Worm (Caenorhabditis elegans) whole organism, young adult: Measurements from ENCODE around the gene K07E3.1.
A peak's percentile ranks its signal among the peaks of the same experiment; 100 is the strongest.

Experiments
- B0019.2 ChIP-seq: fragments of 200-800 bp; sonication (Bioruptor generic); conservative IDR thresholded peaks from 2 replicates; pipeline ENCODE4 v1.3.6; 2022; ENCODE audit warnings: missing genetic modification reagents, missing genetic modification characterization, missing compliant biosample characterization
- B0035.1 ChIP-seq: sonication (generic microtip); optimal IDR thresholded peaks from 2 replicates; lab custom pipeline; 2016; ENCODE audit warnings: missing genetic modification characterization, mild to moderate bottlenecking, missing compliant biosample characterization, missing genotype, missing genetic modification reagents
- B0336.3 ChIP-seq: fragments of 200-800 bp; sonication (Bioruptor generic); IDR thresholded peaks from 2 replicates; pipeline ENCODE4 v1.3.6; 2022; ENCODE audit warnings: missing genetic modification characterization, missing compliant biosample characterization
- C17E4.6 ChIP-seq: fragments of 200-800 bp; sonication (Bioruptor generic); IDR thresholded peaks from 2 replicates; pipeline ENCODE4 v1.3.6; 2022; ENCODE audit warnings: missing genetic modification reagents, missing genetic modification characterization, missing compliant biosample characterization
- F23B12.7 ChIP-seq: sonication (generic microtip); optimal IDR thresholded peaks from 2 replicates; lab custom pipeline; 2017; ENCODE audit warnings: missing genetic modification characterization, mild to moderate bottlenecking, missing compliant biosample characterization, antibody characterized with exemption, moderate library complexity; ENCODE audit not compliant: insufficient read depth
- F37B4.10 ChIP-seq: fragments of 200-800 bp; sonication (Bioruptor generic); IDR thresholded peaks from 2 replicates; pipeline ENCODE4 v1.3.6; 2022; ENCODE audit warnings: missing genetic modification characterization, missing compliant biosample characterization
- K12H6.12 ChIP-seq: fragments of 200-800 bp; sonication (Bioruptor generic); optimal IDR thresholded peaks from 2 replicates; lab custom pipeline; 2018; ENCODE audit warnings: mild to moderate bottlenecking, missing genetic modification characterization, missing compliant biosample characterization
- T26A5.8 ChIP-seq: sonication (generic microtip); optimal IDR thresholded peaks from 2 replicates; lab custom pipeline; 2016; ENCODE audit warnings: missing genetic modification characterization, missing compliant biosample characterization
- Y67H2A.10 ChIP-seq: fragments of 200-800 bp; sonication (Bioruptor generic); conservative IDR thresholded peaks from 2 replicates; pipeline ENCODE4 v1.3.6; 2022; ENCODE audit warnings: missing genetic modification reagents, missing genetic modification characterization, missing compliant biosample characterization
- Y95B8A.8 ChIP-seq: fragments of 200-800 bp; sonication (Bioruptor generic); IDR thresholded peaks from 2 replicates; pipeline ENCODE4 v1.3.6; 2022; ENCODE audit warnings: missing genetic modification reagents, missing genetic modification characterization, missing compliant biosample characterization
- ZK185.1 ChIP-seq: sonication (generic microtip); optimal IDR thresholded peaks from 2 replicates; lab custom pipeline; 2016; ENCODE audit warnings: mild to moderate bottlenecking, missing genetic modification characterization, missing compliant biosample characterization; ENCODE audit not compliant: poor library complexity, severe bottlenecking
- akir-1 ChIP-seq: fragments of 200-800 bp; sonication (Bioruptor generic); optimal IDR thresholded peaks from 2 replicates; lab custom pipeline; 2018; ENCODE audit warnings: mild to moderate bottlenecking, missing genetic modification characterization, moderate library complexity, missing compliant biosample characterization
- ama-1 ChIP-seq, 3 experiments: fragments of 150-350 bp in 1 of 3; sonication (generic microtip) in 2 of 3; optimal IDR thresholded peaks; 2 replicates each; lab custom pipeline; 2014 to 2018; ENCODE audit warnings: missing biosample characterization in 2 of 3, missing genetic modification characterization in 2 of 3, missing genetic modification reagents in 2 of 3
- aptf-2 ChIP-seq: fragments of 200-800 bp; sonication (Bioruptor generic); conservative IDR thresholded peaks from 2 replicates; pipeline ENCODE4 v1.3.6; 2022; ENCODE audit warnings: missing genetic modification reagents, missing genetic modification characterization, missing compliant biosample characterization
- attf-5 ChIP-seq: fragments of 200-800 bp; sonication (Bioruptor generic); optimal IDR thresholded peaks from 2 replicates; lab custom pipeline; 2018; ENCODE audit warnings: mild to moderate bottlenecking, missing genetic modification characterization, missing compliant biosample characterization
- bed-1 ChIP-seq: fragments of 200-800 bp; sonication (Bioruptor generic); IDR thresholded peaks from 2 replicates; pipeline ENCODE4 v1.3.6; 2022; ENCODE audit warnings: missing genetic modification reagents, missing genetic modification characterization, missing compliant biosample characterization
- ccch-3 ChIP-seq: fragments of 200-800 bp; sonication (Bioruptor generic); optimal IDR thresholded peaks from 2 replicates; lab custom pipeline; 2018; ENCODE audit warnings: mild to moderate bottlenecking, missing genetic modification characterization, missing compliant biosample characterization
- ceh-27 ChIP-seq: fragments of 200-800 bp; sonication (Bioruptor generic); optimal IDR thresholded peaks from 2 replicates; lab custom pipeline; 2018; ENCODE audit warnings: mild to moderate bottlenecking, missing genetic modification characterization, moderate library complexity, missing compliant biosample characterization
- ceh-40 ChIP-seq: fragments of 200-800 bp; sonication (Bioruptor generic); IDR thresholded peaks from 2 replicates; pipeline ENCODE4 v1.3.6; 2022; ENCODE audit warnings: missing genetic modification characterization, missing compliant biosample characterization
- ceh-91 ChIP-seq: fragments of 200-800 bp; sonication (Bioruptor generic); IDR thresholded peaks from 2 replicates; pipeline ENCODE4 v1.3.6; 2022; ENCODE audit warnings: missing genetic modification reagents, missing genetic modification characterization, missing compliant biosample characterization
- die-1 ChIP-seq: sonication (generic microtip); optimal IDR thresholded peaks from 2 replicates; lab custom pipeline; 2016; ENCODE audit warnings: missing genotype, mild to moderate bottlenecking, missing genetic modification characterization, missing compliant biosample characterization
- dox-1 ChIP-seq: fragments of 200-800 bp; sonication (Bioruptor generic); IDR thresholded peaks from 2 replicates; pipeline ENCODE4 v1.3.6; 2022; ENCODE audit warnings: missing genetic modification reagents, missing genetic modification characterization, missing compliant biosample characterization
- ekl-4 ChIP-seq: fragments of 200-800 bp; sonication (Bioruptor generic); IDR thresholded peaks from 2 replicates; pipeline ENCODE4 v1.3.6; 2022; ENCODE audit warnings: missing genetic modification reagents, missing genetic modification characterization, missing compliant biosample characterization
- gei-17 ChIP-seq: fragments of 200-800 bp; sonication (Bioruptor generic); optimal IDR thresholded peaks from 2 replicates; lab custom pipeline; 2018; ENCODE audit warnings: mild to moderate bottlenecking, missing genetic modification characterization, missing compliant biosample characterization
- hlh-12 ChIP-seq: sonication (generic microtip); optimal IDR thresholded peaks from 2 replicates; lab custom pipeline; 2016; ENCODE audit warnings: missing genetic modification characterization, missing compliant biosample characterization
- lag-1 ChIP-seq: fragments of 200-800 bp; sonication (Bioruptor generic); IDR thresholded peaks from 2 replicates; pipeline ENCODE4 v1.3.6; 2022; ENCODE audit warnings: missing genetic modification reagents, missing genetic modification characterization, missing compliant biosample characterization
- lin-35 ChIP-seq, 3 experiments: fragments of 150-350 bp in 2 of 3; sonication (generic microtip) in 1 of 3; optimal IDR thresholded peaks; 2 replicates each; lab custom pipeline; 2014 to 2018; ENCODE audit warnings: missing biosample characterization in 3 of 3, missing genetic modification characterization in 3 of 3, missing genetic modification reagents in 3 of 3
- lin-40 ChIP-seq: sonication (generic microtip); optimal IDR thresholded peaks from 2 replicates; lab custom pipeline; 2016; ENCODE audit warnings: missing genetic modification characterization, mild to moderate bottlenecking, missing compliant biosample characterization, missing genotype, missing genetic modification reagents
- lin-54 ChIP-seq: fragments of 200-800 bp; sonication (Bioruptor generic); optimal IDR thresholded peaks from 2 replicates; lab custom pipeline; 2018; ENCODE audit warnings: mild to moderate bottlenecking, missing genetic modification characterization, missing compliant biosample characterization
- lir-1 ChIP-seq: fragments of 200-800 bp; sonication (Bioruptor generic); conservative IDR thresholded peaks from 2 replicates; pipeline ENCODE4 v1.3.6; 2022; ENCODE audit warnings: missing genetic modification reagents, missing genetic modification characterization, missing compliant biosample characterization
- madf-8 ChIP-seq: fragments of 200-800 bp; sonication (Bioruptor generic); conservative IDR thresholded peaks from 2 replicates; pipeline ENCODE4 v1.3.6; 2022; ENCODE audit warnings: missing genetic modification reagents, missing genetic modification characterization, missing compliant biosample characterization
- mcd-1 ChIP-seq: fragments of 200-800 bp; sonication (Bioruptor generic); IDR thresholded peaks from 2 replicates; pipeline ENCODE4 v1.3.6; 2022; ENCODE audit warnings: missing genetic modification reagents, missing genetic modification characterization, missing compliant biosample characterization
- mxl-1 ChIP-seq: sonication (generic microtip); optimal IDR thresholded peaks from 2 replicates; lab custom pipeline; 2016; ENCODE audit warnings: missing genetic modification characterization, missing compliant biosample characterization
- nfya-1 ChIP-seq: sonication (generic microtip); optimal IDR thresholded peaks from 2 replicates; lab custom pipeline; 2017; ENCODE audit warnings: antibody characterized with exemption, missing compliant biosample characterization, missing genetic modification characterization, borderline replicate concordance; ENCODE audit not compliant: insufficient read depth
- nhr-120 ChIP-seq: fragments of 200-800 bp; sonication (Bioruptor generic); IDR thresholded peaks from 2 replicates; pipeline ENCODE4 v1.3.6; 2022; ENCODE audit warnings: missing genetic modification characterization, missing compliant biosample characterization
- nhr-90 ChIP-seq: sonication (generic microtip); optimal IDR thresholded peaks from 2 replicates; lab custom pipeline; 2016; ENCODE audit warnings: missing genotype, mild to moderate bottlenecking, missing genetic modification characterization, missing compliant biosample characterization
- pbrm-1 ChIP-seq: fragments of 200-800 bp; sonication (Bioruptor generic); IDR thresholded peaks from 2 replicates; pipeline ENCODE4 v1.3.6; 2022; ENCODE audit warnings: missing genetic modification reagents, missing genetic modification characterization, missing compliant biosample characterization
- pha-4 ChIP-seq: fragments of 150-350 bp; sonication (generic microtip); optimal IDR thresholded peaks from 2 replicates; lab custom pipeline; 2014; ENCODE audit warnings: missing biosample characterization, missing genetic modification reagents, missing genetic modification characterization
- rec-8 ChIP-seq, 2 experiments: sonication (generic microtip); optimal IDR thresholded peaks; 2 replicates each; lab custom pipeline; 2016; ENCODE audit warnings: mild to moderate bottlenecking in 2 of 2, missing genetic modification characterization in 2 of 2, missing genetic modification reagents in 2 of 2, missing genotype in 2 of 2, missing biosample characterization in 1 of 2, missing compliant biosample characterization in 1 of 2, moderate library complexity in 1 of 2
- repo-1 ChIP-seq: sonication (generic microtip); optimal IDR thresholded peaks from 2 replicates; lab custom pipeline; 2017; ENCODE audit warnings: mild to moderate bottlenecking, missing genetic modification characterization, missing compliant biosample characterization
- rpc-1 ChIP-seq, 2 experiments: fragments of 150-350 bp in 1 of 2; sonication (generic microtip) in 1 of 2; optimal IDR thresholded peaks; 2 replicates each; lab custom pipeline; 2014 to 2018; ENCODE audit warnings: missing biosample characterization in 1 of 2, missing genetic modification characterization in 1 of 2, missing genetic modification reagents in 1 of 2, missing genotype in 1 of 2
- sea-2 ChIP-seq: fragments of 200-800 bp; sonication (Bioruptor generic); IDR thresholded peaks from 2 replicates; pipeline ENCODE4 v1.3.6; 2022; ENCODE audit warnings: missing genetic modification characterization, missing compliant biosample characterization
- snpc-4 ChIP-seq, 5 experiments: fragments of 150-350 bp in 1 of 5; sonication (generic microtip) in 4 of 5; optimal IDR thresholded peaks; 2 replicates each; lab custom pipeline; 2014 to 2018; ENCODE audit warnings: missing genetic modification characterization in 5 of 5, missing biosample characterization in 3 of 5, antibody characterized with exemption in 2 of 5, mild to moderate bottlenecking in 2 of 5, missing compliant biosample characterization in 2 of 5, missing genotype in 2 of 5, moderate library complexity in 2 of 5, missing genetic modification reagents in 1 of 5
- tbx-9 ChIP-seq: sonication (generic microtip); optimal IDR thresholded peaks from 2 replicates; lab custom pipeline; 2016; ENCODE audit warnings: borderline replicate concordance, missing genetic modification characterization, inconsistent platforms, missing compliant biosample characterization
- tlf-1 ChIP-seq: fragments of 200-800 bp; sonication (Bioruptor generic); optimal IDR thresholded peaks from 2 replicates; lab custom pipeline; 2018; ENCODE audit warnings: mild to moderate bottlenecking, missing genetic modification characterization, missing compliant biosample characterization
- ztf-18 ChIP-seq: sonication (generic microtip); optimal IDR thresholded peaks from 2 replicates; lab custom pipeline; 2016; ENCODE audit warnings: missing genotype, mild to moderate bottlenecking, missing genetic modification characterization, missing compliant biosample characterization
- ztf-26 ChIP-seq: sonication (generic microtip); optimal IDR thresholded peaks from 2 replicates; lab custom pipeline; 2017; ENCODE audit warnings: missing genetic modification characterization, missing compliant biosample characterization
- ztf-28 ChIP-seq: fragments of 200-800 bp; sonication (Bioruptor generic); IDR thresholded peaks from 2 replicates; pipeline ENCODE4 v1.3.6; 2022; ENCODE audit warnings: missing genetic modification reagents, missing genetic modification characterization, missing compliant biosample characterization

Gene K07E3.1

ce11 chrX:8148993-8149392 is 38.8 kb downstream of the K07E3.1 start:
- TF ChIP-seq lin-54 (GFP tag; lab: Kevin White, UChicago), result no peak
- TF ChIP-seq ZK185.1, result no peak
- no peak for TF ChIP-seq Y95B8A.8 (GFP tag; lab: Robert Waterston, UW)
- no peak for TF ChIP-seq snpc-4 (GFP tag; optimal IDR thresholded peaks at IDR 0.05; lab: Kevin White, UChicago)
- TF ChIP-seq snpc-4 (tag; optimal IDR thresholded peaks at IDR 0.05; lab: Kevin White, UChicago), result no peak
- no peak for TF ChIP-seq gei-17 (GFP tag; lab: Kevin White, UChicago)
- no peak for TF ChIP-seq lin-40 (tag; lab: Kevin White, UChicago)
- TF ChIP-seq lag-1 (GFP tag; lab: Robert Waterston, UW), result no peak
- no peak for TF ChIP-seq nhr-120 (GFP tag; lab: Robert Waterston, UW)
- TF ChIP-seq ceh-91, result no peak
- TF ChIP-seq nfya-1, result no peak
- TF ChIP-seq rec-8 (tag; optimal IDR thresholded peaks at IDR 0.05; lab: Kevin White, UChicago), result peak in 1 of 2 experiments; percentile 33
- no peak for TF ChIP-seq ztf-18 (tag; lab: Kevin White, UChicago)
- no peak for TF ChIP-seq sea-2 (GFP tag; lab: Robert Waterston, UW)
- TF ChIP-seq B0035.1 (tag; lab: Kevin White, UChicago), result peak; percentile 23
- no peak for TF ChIP-seq aptf-2 (GFP tag; lab: Robert Waterston, UW)
- TF ChIP-seq pha-4 (tag; lab: Kevin White, UChicago), result no peak
- TF ChIP-seq repo-1, result no peak
- TF ChIP-seq ekl-4 (GFP tag; lab: Robert Waterston, UW), result no peak
- TF ChIP-seq ama-1 (optimal IDR thresholded peaks at IDR 0.05; lab: Kevin White, UChicago), result no peak
- peak in 1 of 2 experiments; percentile 56 for TF ChIP-seq ama-1 (GFP tag; optimal IDR thresholded peaks at IDR 0.05; lab: Kevin White, UChicago)
- no peak for TF ChIP-seq lir-1 (GFP tag; lab: Robert Waterston, UW)
- TF ChIP-seq F23B12.7 (tag; lab: Kevin White, UChicago), result no peak
- TF ChIP-seq lin-35 (GFP tag; optimal IDR thresholded peaks at IDR 0.05; lab: Kevin White, UChicago), result no peak
- no peak for TF ChIP-seq mcd-1 (GFP tag; lab: Robert Waterston, UW)
- 0 out of 2 replicates have a peak, but pooled peaks have one; percentile 7 for TF ChIP-seq dox-1 (GFP tag; lab: Robert Waterston, UW)
- no peak for TF ChIP-seq bed-1
- peak; percentile 68 for TF ChIP-seq rpc-1 (optimal IDR thresholded peaks at IDR 0.05; lab: Kevin White, UChicago)
- TF ChIP-seq rpc-1 (tag; optimal IDR thresholded peaks at IDR 0.05; lab: Kevin White, UChicago), result peak; percentile 83
- no peak for TF ChIP-seq hlh-12
- no peak for TF ChIP-seq ztf-26 (tag; lab: Kevin White, UChicago)
- TF ChIP-seq T26A5.8 (tag; lab: Kevin White, UChicago), result no peak
- no peak for TF ChIP-seq tlf-1 (GFP tag; lab: Kevin White, UChicago)
- no peak for TF ChIP-seq C17E4.6 (GFP tag; lab: Robert Waterston, UW)
- TF ChIP-seq nhr-90 (tag; lab: Kevin White, UChicago), result peak; percentile 29
- no peak for TF ChIP-seq K12H6.12
- no peak for TF ChIP-seq attf-5
- TF ChIP-seq B0336.3 (GFP tag; lab: Robert Waterston, UW), result no peak
- peak; percentile 50 for TF ChIP-seq die-1 (tag; lab: Kevin White, UChicago)
- no peak for TF ChIP-seq ccch-3 (GFP tag; lab: Kevin White, UChicago)
- no peak for TF ChIP-seq ceh-40 (GFP tag; lab: Robert Waterston, UW)
- no peak for TF ChIP-seq madf-8 (GFP tag; lab: Robert Waterston, UW)
- no peak for TF ChIP-seq akir-1 (GFP tag; lab: Kevin White, UChicago)
- TF ChIP-seq ceh-27 (GFP tag; lab: Kevin White, UChicago), result no peak
- no peak for TF ChIP-seq pbrm-1 (GFP tag; lab: Robert Waterston, UW)
- TF ChIP-seq ztf-28 (GFP tag; lab: Robert Waterston, UW), result no peak
- TF ChIP-seq B0019.2 (GFP tag; lab: Robert Waterston, UW), result no peak
- no peak for TF ChIP-seq tbx-9 (tag; lab: Kevin White, UChicago)
- no peak for TF ChIP-seq Y67H2A.10 (GFP tag; lab: Robert Waterston, UW)
- TF ChIP-seq mxl-1 (tag; lab: Kevin White, UChicago), result no peak
- no peak for TF ChIP-seq F37B4.10 (GFP tag; lab: Robert Waterston, UW)
